Worm (Caenorhabditis elegans): ENCODE data around the gene fbxc-53.

fbxc-53 gene

DNA sequence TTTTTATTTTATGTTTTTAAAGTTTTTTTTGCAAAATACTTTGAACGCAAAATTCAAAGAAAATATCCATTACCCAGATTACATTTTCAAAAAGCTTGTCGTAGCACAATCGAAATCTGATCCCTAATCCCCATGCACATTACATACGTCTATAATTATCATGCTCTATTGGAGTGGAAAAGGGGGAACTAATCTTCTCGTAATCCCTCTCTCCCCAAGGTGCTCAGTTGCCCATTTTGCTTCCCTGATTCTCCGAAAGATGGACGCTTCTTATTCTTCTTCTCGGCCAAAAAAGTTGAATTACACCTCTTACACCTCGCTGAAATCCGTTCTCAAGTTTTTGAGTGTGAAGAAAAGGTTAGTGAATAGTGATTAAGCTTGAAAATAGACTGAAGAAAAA is at the start of gene fbxc-53:
Gene fbxc-53, plus strand, starts transcription at position 245 of the 400 bp plus-strand sequence.
- no peak for TF ChIP-seq nhr-76 (tag; optimal IDR thresholded peaks at IDR 0.05)
- TF ChIP-seq fkh-8 (tag; optimal IDR thresholded peaks at IDR 0.05), result peak; percentile 45
- peak; percentile 77 for TF ChIP-seq dsc-1 (tag; optimal IDR thresholded peaks at IDR 0.05)
- no peak for TF ChIP-seq tlp-1 (tag; optimal IDR thresholded peaks at IDR 0.05)

DNA sequence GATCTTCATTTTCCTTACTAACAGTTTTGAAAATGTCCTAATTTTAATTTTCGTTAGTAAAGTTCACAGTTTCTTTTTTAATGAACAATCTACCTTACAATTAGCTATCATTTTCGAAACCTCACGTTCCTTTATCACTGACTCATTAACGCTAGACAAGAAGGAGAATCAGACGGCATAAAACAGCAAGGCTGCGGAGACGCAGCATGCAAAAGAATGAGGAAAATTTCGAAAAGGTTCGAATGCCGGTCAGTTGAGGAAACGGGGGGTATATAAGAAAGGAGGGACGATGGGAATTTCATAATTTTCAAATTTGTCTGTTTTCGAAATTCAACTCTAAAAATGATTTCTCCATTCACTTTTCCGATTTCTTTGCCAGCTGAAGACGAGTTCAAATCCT is 49.2 kb upstream of the fbxc-53 start, which contains the start of gene F19B10.13:
Gene F19B10.13, plus strand, starts transcription at position 343 of the 400 bp plus-strand sequence.
- TF ChIP-seq lin-35 (GFP tag; optimal IDR thresholded peaks at IDR 0.05) (peak in 1 of 2 experiments; percentile 45), efl-1 (optimal IDR thresholded peaks at IDR 0.05) (peak; percentile 20 to 29), efl-1 (GFP tag; optimal IDR thresholded peaks at IDR 0.05 in 1 of 2) (no peak), ztf-11 (tag; optimal IDR thresholded peaks at IDR 0.05) (no peak), elt-2 (tag; optimal IDR thresholded peaks at IDR 0.05) (peak; percentile 41), elt-3 (tag; optimal IDR thresholded peaks at IDR 0.05) (peak in 1 of 6 experiments; percentile 9), hpl-2 (GFP tag; optimal IDR thresholded peaks at IDR 0.05) (no peak), lin-14 (GFP tag; optimal IDR thresholded peaks at IDR 0.05) (peak; percentile 49), rnt-1 (tag; optimal IDR thresholded peaks at IDR 0.05) (peak; percentile 27)

DNA sequence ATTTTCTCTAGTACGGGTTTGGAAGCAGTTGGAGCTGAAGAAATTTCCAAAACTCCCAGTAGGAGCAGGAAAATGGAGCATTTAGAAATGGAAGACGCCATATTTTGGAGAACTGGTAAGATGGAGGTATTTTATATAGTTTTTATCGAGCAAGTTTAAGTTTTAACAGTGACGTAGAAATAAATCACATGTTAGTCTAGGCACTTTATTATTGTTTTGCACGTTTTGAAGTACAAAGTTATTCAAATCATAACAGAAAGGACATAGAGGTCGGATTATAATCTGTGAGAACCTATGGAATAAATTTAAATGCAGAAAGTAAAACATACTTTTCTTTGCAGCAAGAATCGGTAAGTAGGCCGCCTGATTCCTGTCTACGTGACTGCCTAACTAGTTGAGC is 47.3 kb upstream of the fbxc-53 start, which contains the start of gene F19B10.6:
Gene F19B10.6, minus strand, starts transcription at position 101 of the 400 bp plus-strand sequence.
- TF ChIP-seq zag-1 (tag; optimal IDR thresholded peaks at IDR 0.05) (no peak), lin-35 (GFP tag; optimal IDR thresholded peaks at IDR 0.05) (no peak), hpl-2 (GFP tag; optimal IDR thresholded peaks at IDR 0.05) (no peak), grh-1 (GFP tag; IDR thresholded peaks at IDR 0.05) (no peak), unc-30 (tag; optimal IDR thresholded peaks at IDR 0.05) (no peak), pax-3 (tag; optimal IDR thresholded peaks at IDR 0.05) (no peak)

DNA sequence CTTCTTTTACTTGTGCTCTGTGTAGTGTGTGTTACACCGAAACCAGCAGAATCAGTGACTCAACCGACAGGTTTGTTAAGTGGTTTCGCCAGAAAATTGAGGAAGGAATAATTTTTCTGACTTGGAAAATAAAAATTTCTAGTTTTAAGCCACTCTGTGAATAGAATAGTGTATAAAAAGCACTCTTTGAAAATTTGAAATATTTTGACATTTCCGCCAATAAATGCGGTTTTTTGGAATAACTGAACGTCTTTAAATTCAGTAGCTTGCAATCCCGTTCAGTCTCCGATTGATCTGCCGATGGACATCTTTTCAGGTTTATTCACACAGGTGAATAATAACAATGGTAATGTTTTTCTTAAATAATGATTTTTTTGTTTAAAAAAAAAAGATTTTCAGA is 46.6 kb upstream of the fbxc-53 start, which contains the start of gene F19B10.3:
Gene F19B10.3, plus strand, starts transcription at position 301 of the 400 bp plus-strand sequence.
- TF ChIP-seq nhr-237 (tag; optimal IDR thresholded peaks at IDR 0.05) (no peak), alr-1 (tag; optimal IDR thresholded peaks at IDR 0.05; ENCODE audit: borderline replicate concordance) (no peak), lsy-2 (tag; optimal IDR thresholded peaks at IDR 0.05) (no peak), efl-1 (optimal IDR thresholded peaks at IDR 0.05) (no peak), efl-1 (GFP tag; optimal IDR thresholded peaks at IDR 0.05 in 1 of 2) (peak in 1 of 2 experiments; percentile 29)

DNA sequence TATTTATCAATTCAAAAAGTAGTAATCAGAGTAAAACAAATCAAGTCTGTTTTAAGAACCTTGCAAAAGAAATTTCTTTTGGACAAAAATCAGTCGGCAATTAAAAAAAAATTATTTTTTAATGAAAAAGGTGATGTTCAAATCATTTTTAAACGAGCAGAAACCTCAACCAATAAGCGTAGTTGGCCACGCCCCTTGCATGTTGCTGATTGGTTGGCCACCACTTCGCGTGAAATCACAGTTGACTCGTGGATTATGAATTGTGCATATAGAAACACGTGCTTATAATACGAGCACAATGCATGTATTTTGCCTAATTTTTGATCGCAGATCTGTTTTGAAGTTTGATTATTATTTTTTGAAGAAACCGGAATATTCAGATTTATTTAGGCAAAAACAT is 45.9 kb upstream of the fbxc-53 start:
- no peak for TF ChIP-seq ces-1 (GFP tag; optimal IDR thresholded peaks at IDR 0.05)
- no peak for TF ChIP-seq efl-1 (optimal IDR thresholded peaks at IDR 0.05)
- no peak for TF ChIP-seq efl-1 (GFP tag; optimal IDR thresholded peaks at IDR 0.05 in 1 of 2)
- no peak for TF ChIP-seq ceh-90 (tag; optimal IDR thresholded peaks at IDR 0.05)
- no peak for TF ChIP-seq lin-35 (GFP tag; optimal IDR thresholded peaks at IDR 0.05)
- TF ChIP-seq nhr-12 (tag; optimal IDR thresholded peaks at IDR 0.05), result no peak
- no peak for TF ChIP-seq lsy-2 (tag; optimal IDR thresholded peaks at IDR 0.05)
- no peak for TF ChIP-seq Y116A8C.19 (tag; optimal IDR thresholded peaks at IDR 0.05; ENCODE audit: borderline replicate concordance)
- no peak for TF ChIP-seq hlh-4 (tag; optimal IDR thresholded peaks at IDR 0.05)
- no peak for TF ChIP-seq C04F5.9 (tag; optimal IDR thresholded peaks at IDR 0.05)
- no peak for TF ChIP-seq irx-1 (tag; optimal IDR thresholded peaks at IDR 0.05)
- TF ChIP-seq snu-23 (GFP tag; optimal IDR thresholded peaks at IDR 0.05), result no peak
- TF ChIP-seq nhr-76 (tag; optimal IDR thresholded peaks at IDR 0.05), result no peak
- TF ChIP-seq ceh-63 (GFP tag; optimal IDR thresholded peaks at IDR 0.05), result no peak

DNA sequence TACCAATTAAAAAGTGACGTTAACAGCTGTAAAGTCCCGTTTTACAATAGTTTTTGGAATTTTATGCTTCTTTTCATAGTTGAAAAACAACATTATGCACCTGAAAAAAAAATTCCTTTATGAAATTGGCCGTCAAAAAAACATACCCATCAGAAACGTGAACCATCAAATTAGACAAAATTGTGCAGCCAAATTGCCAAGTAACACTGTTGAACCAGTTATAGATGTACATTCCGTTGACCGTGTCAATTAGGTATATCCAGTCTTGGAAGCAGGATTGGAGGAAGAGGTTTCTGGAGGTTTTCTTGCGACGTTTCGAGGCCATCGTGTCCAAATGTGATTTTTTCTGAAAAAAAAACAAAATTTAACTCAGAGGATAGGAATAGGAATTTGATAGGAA is 41.8 kb upstream of the fbxc-53 start, which contains the start of gene srx-97:
Gene srx-97, minus strand, starts transcription at position 101 of the 400 bp plus-strand sequence.
- no peak for TF ChIP-seq ztf-11 (tag; optimal IDR thresholded peaks at IDR 0.05)
- TF ChIP-seq lin-39 (tag; optimal IDR thresholded peaks at IDR 0.05), result no peak
- no peak for TF ChIP-seq ceh-88 (GFP tag; IDR thresholded peaks at IDR 0.05)
- no peak for TF ChIP-seq efl-1 (optimal IDR thresholded peaks at IDR 0.05)
- TF ChIP-seq efl-1 (GFP tag; optimal IDR thresholded peaks at IDR 0.05 in 1 of 2), result no peak

All from whole organism, L1 larva.